Worm (Caenorhabditis elegans): ENCODE measurements around the gene ZK971.1.

DNA sequence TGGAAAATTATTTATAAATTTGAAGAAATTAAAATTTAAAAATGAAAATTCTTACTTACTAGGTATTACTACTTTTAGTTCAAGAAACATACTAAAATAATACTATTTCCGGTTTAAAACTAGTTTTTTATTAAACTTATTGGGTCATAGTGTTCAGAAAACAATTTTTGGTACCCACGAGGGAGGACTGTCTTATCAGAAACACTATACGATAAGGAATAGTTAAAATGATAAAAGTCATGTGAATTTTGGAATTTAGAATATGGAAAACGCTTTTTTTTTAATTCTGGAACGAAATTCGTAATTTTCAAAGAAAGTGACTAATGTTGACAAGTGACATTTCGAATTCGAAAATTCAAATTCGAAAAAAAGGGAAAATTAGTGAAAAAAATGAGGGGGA lies 2.2 kb upstream of the ZK971.1 start:
- TF ChIP-seq med-1 (GFP tag; optimal IDR thresholded peaks at IDR 0.05; ENCODE audit: insufficient read depth) = no peak
- no peak for TF ChIP-seq klf-2 (GFP tag; conservative IDR thresholded peaks at IDR 0.05)
- no peak for TF ChIP-seq ztf-23 (GFP tag; IDR thresholded peaks at IDR 0.05)

Data from whole organism, midembryonic.